Worm (Caenorhabditis elegans) whole organism, L4/young adult: ENCODE data around the gene F15G9.2.

Experiments used
- dao-5 ChIP-seq: sonication (generic microtip); optimal IDR thresholded peaks from 2 replicates; lab custom pipeline; 2016; ENCODE audit warnings: missing genotype, missing genetic modification characterization, moderate library complexity, missing compliant biosample characterization
- him-1 ChIP-seq: sonication (generic microtip); optimal IDR thresholded peaks from 2 replicates; lab custom pipeline; 2016; ENCODE audit warnings: missing genotype, missing genetic modification reagents, missing genetic modification characterization, missing compliant biosample characterization

DNA sequence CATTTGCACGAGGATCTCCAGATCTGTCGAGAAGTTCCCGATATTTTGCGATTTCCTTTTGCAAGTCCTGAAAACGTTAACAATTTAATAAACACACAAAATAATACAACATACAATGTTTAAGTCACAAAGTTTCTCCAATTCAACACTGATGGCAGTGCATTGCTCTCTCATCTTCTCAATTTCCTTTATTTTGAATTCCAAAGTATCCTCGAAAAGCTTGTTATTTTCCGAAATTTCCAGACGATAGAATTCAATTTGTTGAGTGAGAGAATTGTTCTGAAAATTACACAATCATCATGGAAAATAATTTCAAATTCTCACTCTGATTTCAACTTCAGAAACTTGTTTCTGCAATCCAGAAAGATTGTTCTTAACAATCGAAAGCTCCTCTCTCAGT is 35.6 kb downstream of the F15G9.2 start:
- TF ChIP-seq him-1 (tag; lab: Kevin White, UChicago) (no peak), dao-5 (no peak)
